Fruit fly (Drosophila melanogaster) whole organism, prepupa: Measurements from ENCODE around the gene CG5199.

Experiments used
- CG6163 ChIP-seq: fragments of 200-800 bp; sonication (Bioruptor generic); IDR thresholded peaks from 3 replicates; pipeline ENCODE4 v1.3.6; 2022; ENCODE audit warnings: missing biosample characterization, missing genetic modification characterization
- CG6276 ChIP-seq: fragments of 200-800 bp; sonication (Bioruptor generic); optimal IDR thresholded peaks from 2 replicates; lab custom pipeline; 2017; ENCODE audit warnings: missing biosample characterization, mild to moderate bottlenecking, missing genetic modification characterization
- CG8119 ChIP-seq: fragments of 200-800 bp; sonication (Bioruptor generic); IDR thresholded peaks from 3 replicates; pipeline ENCODE4 v1.3.6; 2022; ENCODE audit warnings: missing biosample characterization, missing genetic modification characterization
- CG8319 ChIP-seq: fragments of 200-800 bp; sonication (Bioruptor generic); optimal IDR thresholded peaks from 3 replicates; lab custom pipeline; 2016; ENCODE audit warnings: missing biosample characterization, missing genetic modification characterization
- Eip75B ChIP-seq: fragments of 200-800 bp; sonication (Bioruptor generic); optimal IDR thresholded peaks from 3 replicates; lab custom pipeline; 2016; ENCODE audit warnings: missing biosample characterization, missing genetic modification characterization
- Eip93F ChIP-seq: fragments of 200-800 bp; sonication (Bioruptor generic); optimal IDR thresholded peaks from 2 replicates; lab custom pipeline; 2016; ENCODE audit warnings: missing biosample characterization, mild to moderate bottlenecking, missing genetic modification characterization
- Lpt ChIP-seq: fragments of 200-800 bp; sonication (Bioruptor generic); optimal IDR thresholded peaks from 3 replicates; lab custom pipeline; 2016; ENCODE audit warnings: missing biosample characterization, missing genetic modification characterization
- achi ChIP-seq: fragments of 200-800 bp; sonication (Bioruptor generic); optimal IDR thresholded peaks from 3 replicates; lab custom pipeline; 2016; ENCODE audit warnings: missing biosample characterization, missing genetic modification characterization
- eg ChIP-seq: fragments of 200-800 bp; sonication (Bioruptor generic); IDR thresholded peaks from 3 replicates; pipeline ENCODE4 v1.3.6; 2022; ENCODE audit warnings: missing biosample characterization, missing genetic modification characterization
- topi ChIP-seq: fragments of 200-800 bp; sonication (Bioruptor generic); optimal IDR thresholded peaks from 3 replicates; lab custom pipeline; 2016; ENCODE audit warnings: missing biosample characterization, missing genetic modification characterization

DNA sequence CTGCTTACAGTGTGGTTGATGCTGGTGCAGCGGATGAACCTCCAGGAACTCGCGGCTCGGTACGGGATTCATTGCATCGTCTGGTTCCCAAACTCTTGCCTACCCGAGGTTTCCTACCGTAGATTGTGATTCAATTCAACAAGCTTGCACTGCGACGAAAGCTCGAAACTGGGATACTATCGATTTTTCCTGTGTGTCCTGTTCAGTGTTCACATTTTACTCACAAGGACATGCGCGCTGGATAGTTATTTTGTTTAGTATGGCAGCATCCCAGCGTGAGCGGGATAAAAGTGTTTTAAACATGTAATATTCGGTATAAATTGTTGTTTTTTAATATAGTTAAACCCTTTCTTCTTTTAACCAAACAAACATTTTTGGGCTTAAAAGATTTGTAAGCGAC, 26.8 kb downstream of the CG5199 start, which contains the start of gene CG5282:
- TF ChIP-seq eg (no peak), Eip93F (GFP tag; lab: Kevin White, UChicago) (no peak), achi (GFP tag; lab: Kevin White, UChicago) (no peak), Lpt (GFP tag; lab: Kevin White, UChicago) (no peak), CG6163 (GFP tag; lab: Robert Waterston, UW) (no peak), topi (GFP tag; lab: Kevin White, UChicago) (no peak), CG6276 (no peak), Eip75B (no peak), CG8119 (no peak), CG8319 (GFP tag; lab: Kevin White, UChicago) (no peak)
